Worm (Caenorhabditis elegans) whole organism, early embryonic: ENCODE measurements around the gene ceh-62.

Experiments used
- aly-1 ChIP-seq: sonication (generic microtip); optimal IDR thresholded peaks from 2 replicates; lab custom pipeline; 2016; ENCODE audit warnings: missing genetic modification characterization, missing compliant biosample characterization
- ama-1 ChIP-seq: fragments of 150-350 bp; optimal IDR thresholded peaks from 2 replicates; lab custom pipeline; 2014
- flt-1 ChIP-seq: fragments of 200-800 bp; sonication (Bioruptor generic); IDR thresholded peaks from 2 replicates; pipeline ENCODE4 v1.3.6; 2022; ENCODE audit warnings: missing genetic modification characterization, missing compliant biosample characterization
- hmbx-1 ChIP-seq: sonication (generic microtip); optimal IDR thresholded peaks from 2 replicates; lab custom pipeline; 2016; ENCODE audit warnings: mild to moderate bottlenecking, missing genetic modification characterization, missing compliant biosample characterization
- tra-4 ChIP-seq: sonication (generic microtip); optimal IDR thresholded peaks from 2 replicates; lab custom pipeline; 2017; ENCODE audit warnings: missing genetic modification characterization, missing compliant biosample characterization

ce11 chrII:10810690-10811089 lies 5.2 kb downstream of the ceh-62 start, which contains the start of gene msrp-7:
- TF ChIP-seq hmbx-1 (tag; lab: Kevin White, UChicago) = no peak
- no peak for TF ChIP-seq ama-1 (lab: Kevin White, UChicago)
- TF ChIP-seq flt-1 (GFP tag; lab: Robert Waterston, UW) = no peak
- TF ChIP-seq aly-1 = no peak
- no peak for TF ChIP-seq tra-4 (tag; lab: Kevin White, UChicago)
